Fruit fly (Drosophila melanogaster): ENCODE measurements around the gene Vha13.

Vha13 gene

dm6 chr3R:19623606-19624005 is 20.6 kb downstream of the Vha13 start (continued):
- TF ChIP-seq ro (GFP tag; IDR thresholded peaks at IDR 0.05) (0 out of 2 replicates have a peak, but pooled peaks have one; percentile 17), CG15011 (GFP tag; optimal IDR thresholded peaks at IDR 0.05) (peak; percentile 32), lab (GFP tag; optimal IDR thresholded peaks at IDR 0.05) (peak; percentile 55), CG8089 (GFP tag; optimal IDR thresholded peaks at IDR 0.05) (peak; percentile 42), nerfin-1 (tag; optimal IDR thresholded peaks at IDR 0.05) (peak; percentile 6), CG33213 (GFP tag; optimal IDR thresholded peaks at IDR 0.05) (peak; percentile 40), CG3847 (GFP tag; IDR thresholded peaks at IDR 0.05) (peak; percentile 46; the same call in 1 of the 2 replicates), esg (GFP tag; conservative IDR thresholded peaks at IDR 0.05) (peak; percentile 57), CG3065 (GFP tag; optimal IDR thresholded peaks at IDR 0.05) (no peak), gcm2 (GFP tag; optimal IDR thresholded peaks at IDR 0.05) (no peak), otp (GFP tag; IDR thresholded peaks at IDR 0.05) (0 out of 3 replicates have a peak, but pooled peaks have one; percentile 41), BtbVII (GFP tag; optimal IDR thresholded peaks at IDR 0.05) (no peak), CG18764 (GFP tag; optimal IDR thresholded peaks at IDR 0.05) (peak; percentile 44), CG11456 (GFP tag; IDR thresholded peaks at IDR 0.05) (0 out of 3 replicates have a peak, but pooled peaks have one; percentile 62), gsb-n (tag; optimal IDR thresholded peaks at IDR 0.05) (peak; percentile 43), CG10431 (GFP tag; optimal IDR thresholded peaks at IDR 0.05) (no peak), CG31224 (GFP tag; IDR thresholded peaks at IDR 0.05) (0 out of 2 replicates have a peak, but pooled peaks have one; percentile 36), Aef1 (GFP tag; IDR thresholded peaks at IDR 0.05) (peak; percentile 62), CG17385 (GFP tag; optimal IDR thresholded peaks at IDR 0.05) (peak; percentile 57), hbn (GFP tag; IDR thresholded peaks at IDR 0.05; ENCODE audit: partially characterized antibody) (no peak), odd (GFP tag; optimal IDR thresholded peaks at IDR 0.05) (no peak), sc (optimal IDR thresholded peaks at IDR 0.05) (no peak), sc (GFP tag; optimal IDR thresholded peaks at IDR 0.05) (peak; percentile 11), jing (GFP tag; optimal IDR thresholded peaks at IDR 0.05) (peak; percentile 7), CG8924 (tag; optimal IDR thresholded peaks at IDR 0.05) (peak; percentile 19), kay (GFP tag; optimal IDR thresholded peaks at IDR 0.05) (no peak), Doc3 (GFP tag; IDR thresholded peaks at IDR 0.05; ENCODE audit: partially characterized antibody) (no peak), ranshi (GFP tag; IDR thresholded peaks at IDR 0.05) (peak; percentile 69), HHEX (GFP tag; optimal IDR thresholded peaks at IDR 0.05) (peak; percentile 65), sob (GFP tag; IDR thresholded peaks at IDR 0.05) (peak; percentile 45), CG13287 (GFP tag; IDR thresholded peaks at IDR 0.05; ENCODE audit: partially characterized antibody) (no peak), sima (GFP tag; optimal IDR thresholded peaks at IDR 0.05) (no peak), Meics (GFP tag; optimal IDR thresholded peaks at IDR 0.05) (peak; percentile 43), CG1602 (GFP tag; optimal IDR thresholded peaks at IDR 0.05) (no peak), CG10274 (GFP tag; optimal IDR thresholded peaks at IDR 0.05) (no peak), CG4328 (GFP tag; optimal IDR thresholded peaks at IDR 0.05) (no peak), CG8478 (optimal IDR thresholded peaks at IDR 0.05) (no peak), CG18262 (tag; optimal IDR thresholded peaks at IDR 0.05) (peak; percentile 48), CG5180 (GFP tag; optimal IDR thresholded peaks at IDR 0.05) (no peak), CG9727 (GFP tag; optimal IDR thresholded peaks at IDR 0.05) (peak; percentile 42), dimm (GFP tag; IDR thresholded peaks at IDR 0.05) (0 out of 2 replicates have a peak, but pooled peaks have one; percentile 33), Hr3 (GFP tag; optimal IDR thresholded peaks at IDR 0.05) (peak; percentile 18), CG10321 (GFP tag; IDR thresholded peaks at IDR 0.05) (peak; percentile 37; the same call in 1 of the 2 replicates), Max (GFP tag; optimal IDR thresholded peaks at IDR 0.05) (peak; percentile 1), D19B (GFP tag; optimal IDR thresholded peaks at IDR 0.05) (no peak), sug (tag; optimal IDR thresholded peaks at IDR 0.05) (no peak), ab (GFP tag; optimal IDR thresholded peaks at IDR 0.05) (no peak), CG18599 (GFP tag; optimal IDR thresholded peaks at IDR 0.05) (peak; percentile 55), Lim3 (GFP tag; IDR thresholded peaks at IDR 0.05) (0 out of 2 replicates have a peak, but pooled peaks have one; percentile 28), Awh (GFP tag; IDR thresholded peaks at IDR 0.05) (0 out of 2 replicates have a peak, but pooled peaks have one; percentile 36), CG2889 (GFP tag; IDR thresholded peaks at IDR 0.05) (peak; percentile 35; the same call in 1 of the 3 replicates)
